Fruit fly (Drosophila melanogaster) whole organism, embryonic: ENCODE data around the gene foxo.

Source experiments
- CG1647 ChIP-seq: fragments of 200-800 bp; sonication (Bioruptor generic); optimal IDR thresholded peaks from 3 replicates; lab custom pipeline; 2016; ENCODE audit warnings: missing biosample characterization, missing genetic modification characterization
- CG3838 ChIP-seq: fragments of 200-800 bp; sonication (Bioruptor generic); optimal IDR thresholded peaks from 3 replicates; lab custom pipeline; 2016; ENCODE audit warnings: missing biosample characterization, missing genetic modification characterization
- CG6254 ChIP-seq: fragments of 200-800 bp; sonication (Bioruptor generic); optimal IDR thresholded peaks from 3 replicates; lab custom pipeline; 2017; ENCODE audit warnings: mild to moderate bottlenecking, missing biosample characterization, missing genetic modification reagents, missing genetic modification characterization
- Dip3 ChIP-seq: fragments of 200-800 bp; sonication (Bioruptor generic); optimal IDR thresholded peaks from 3 replicates; lab custom pipeline; 2016; ENCODE audit warnings: missing biosample characterization, missing genetic modification characterization
- Fer1 ChIP-seq: fragments of 200-800 bp; sonication (Bioruptor generic); optimal IDR thresholded peaks from 2 replicates; lab custom pipeline; 2017; ENCODE audit warnings: missing biosample characterization, mild to moderate bottlenecking, missing genetic modification characterization
- GATAe ChIP-seq: fragments of 200-800 bp; sonication (Bioruptor generic); conservative IDR thresholded peaks from 2 replicates; pipeline ENCODE4 v1.3.6; 2022; ENCODE audit warnings: missing biosample characterization, missing genetic modification characterization
- Nf-YA ChIP-seq: fragments of 200-800 bp; sonication (Bioruptor generic); IDR thresholded peaks from 2 replicates; pipeline ENCODE4 v1.3.6; 2022; ENCODE audit warnings: missing biosample characterization, missing genetic modification characterization
- Sin3A ChIP-seq: fragments of >200 bp; optimal IDR thresholded peaks from 2 replicates; lab custom pipeline; 2018
- btn ChIP-seq: fragments of 200-800 bp; sonication (Bioruptor generic); optimal IDR thresholded peaks from 2 replicates; lab custom pipeline; 2016; ENCODE audit warnings: missing biosample characterization, missing genetic modification characterization
- kni ChIP-seq: fragments of 200-800 bp; sonication (Bioruptor generic); optimal IDR thresholded peaks from 3 replicates; lab custom pipeline; 2017; ENCODE audit warnings: mild to moderate bottlenecking, missing biosample characterization, missing genetic modification reagents, missing genetic modification characterization
- lola ChIP-seq, 3 experiments: fragments of >200 bp in 2 of 3; fragments of 200-800 bp in 1 of 3; sonication (Bioruptor generic) in 1 of 3; optimal IDR thresholded peaks; 2 replicates each; lab custom pipeline; 2017 to 2019; ENCODE audit warnings: missing biosample characterization in 3 of 3, missing genetic modification characterization in 3 of 3, mild to moderate bottlenecking in 1 of 3, moderate library complexity in 1 of 3
- vnd ChIP-seq: fragments of 200-800 bp; sonication (Bioruptor generic); IDR thresholded peaks from 3 replicates; pipeline ENCODE4 v1.3.6; 2022; ENCODE audit warnings: missing biosample characterization, missing genetic modification characterization; ENCODE audit not compliant: partially characterized antibody

DNA sequence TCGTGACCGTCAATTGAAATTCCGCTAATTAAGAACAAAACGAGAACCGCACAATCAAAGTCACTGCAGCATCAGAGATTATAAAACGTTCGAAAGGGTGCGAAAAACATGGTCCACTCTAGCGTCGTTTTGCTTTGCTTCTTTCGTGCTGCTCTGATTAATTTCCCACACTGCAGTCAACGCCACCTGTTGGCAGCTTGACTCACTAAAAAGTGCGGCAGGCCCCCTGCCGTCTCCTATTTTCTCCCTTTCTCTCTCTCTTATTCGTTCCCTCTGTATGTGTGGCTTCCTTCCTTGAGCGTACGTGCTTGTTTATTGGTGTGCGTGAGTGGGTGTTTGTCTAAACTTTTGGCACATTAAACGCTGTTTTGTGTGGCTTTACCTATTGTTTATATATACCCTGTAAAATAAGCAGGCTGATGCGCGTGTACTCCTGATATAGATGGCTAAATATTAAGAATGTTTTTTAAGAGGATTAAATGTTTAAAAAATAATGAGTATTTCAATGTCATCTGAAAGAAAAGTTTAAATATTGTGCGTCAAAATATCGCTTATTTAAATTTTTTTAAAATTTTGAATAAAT lies 41.9 kb downstream of the foxo start:
- TF ChIP-seq CG3838 (no peak), GATAe (GFP tag; lab: Robert Waterston, UW) (no peak), kni (GFP tag; lab: Kevin White, UChicago) (no peak), Nf-YA (GFP tag; lab: Robert Waterston, UW) (no peak), CG6254 (GFP tag; lab: Kevin White, UChicago) (no peak), CG1647 (GFP tag; lab: Kevin White, UChicago) (no peak), Fer1 (GFP tag; lab: Kevin White, UChicago) (no peak), lola (GFP tag; optimal IDR thresholded peaks at IDR 0.05; lab: Kevin White, UChicago) (no peak), Sin3A (lab: Kevin White, UChicago) (no peak), Dip3 (GFP tag; lab: Kevin White, UChicago) (no peak), vnd (GFP tag; lab: Robert Waterston, UW) (no peak), btn (GFP tag; lab: Kevin White, UChicago) (no peak)
